Fruit fly (Drosophila melanogaster) Kc167 (cell line): Measurements from ENCODE around the gene CG5895.

Experiments used
- insv ChIP-seq: fragments of >200 bp; optimal IDR thresholded peaks from 3 replicates; lab custom pipeline; 2018; ENCODE audit warnings: missing external identifiers
- ttk ChIP-seq: sonication (Bioruptor generic); optimal IDR thresholded peaks from 2 replicates; lab custom pipeline; 2017; ENCODE audit warnings: missing external identifiers

DNA sequence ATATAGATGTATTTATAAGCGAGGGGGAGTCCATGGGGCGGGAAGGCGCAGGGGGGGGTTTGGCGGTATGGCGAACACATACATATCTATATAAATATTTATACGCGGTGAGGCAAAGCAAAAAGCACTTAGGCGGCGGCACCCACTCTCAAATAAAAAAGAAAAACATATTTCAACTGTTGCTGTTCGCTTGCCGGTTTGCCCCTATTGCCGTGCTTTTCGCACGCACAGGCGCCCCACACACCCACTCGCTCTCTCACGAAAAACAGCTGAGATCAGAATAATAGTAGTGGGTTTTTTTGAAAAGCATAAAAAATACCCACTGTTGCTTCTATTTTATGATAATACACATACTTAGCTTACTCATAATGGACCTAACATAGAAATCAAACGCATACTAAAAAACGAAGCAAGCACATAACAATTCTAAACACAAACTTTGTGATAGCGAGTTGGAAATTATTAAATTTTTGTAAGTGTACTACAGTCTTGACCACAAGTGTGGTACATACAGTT is 34.1 kb upstream of the CG5895 start:
- TF ChIP-seq ttk (lab: Kevin White, UChicago): no peak
- no peak for TF ChIP-seq insv (lab: Kevin White, UChicago)
